Fruit fly (Drosophila melanogaster): Measurements from ENCODE around the gene RpS21.

The RpS21 gene

DNA sequence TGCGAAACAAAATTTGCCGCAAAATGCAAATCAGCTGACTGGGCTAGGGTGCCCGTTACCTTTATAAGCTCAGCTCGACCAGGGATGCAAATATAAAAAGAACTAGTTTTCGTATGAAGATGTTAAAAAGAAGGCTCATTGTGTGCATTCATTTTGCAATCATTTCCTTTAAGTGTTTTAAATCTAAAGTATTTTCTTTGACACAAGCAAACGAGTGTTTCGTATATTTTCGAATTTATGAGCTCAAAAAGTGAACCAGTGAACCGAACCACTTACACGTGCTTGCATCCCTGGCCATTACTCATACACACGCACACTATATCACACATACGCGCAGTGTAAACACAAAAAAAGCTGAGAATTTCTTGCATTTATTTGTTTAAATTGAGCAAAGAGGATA is 22.3 kb downstream of the RpS21 start, which contains the start of the genes Prx6a and Sbat (continued):
- TF ChIP-seq CG17359 (tag; optimal IDR thresholded peaks at IDR 0.05) (peak; percentile 72), D (optimal IDR thresholded peaks at IDR 0.05) (no peak), D (GFP tag; optimal IDR thresholded peaks at IDR 0.05) (peak; percentile 40), NC2α (GFP tag; optimal IDR thresholded peaks at IDR 0.05) (peak; percentile 45), kni (GFP tag; optimal IDR thresholded peaks at IDR 0.05) (peak; percentile 25), vnd (GFP tag; IDR thresholded peaks at IDR 0.05; ENCODE audit: partially characterized antibody) (no peak), gce (GFP tag; IDR thresholded peaks at IDR 0.05) (no peak), CG3726 (GFP tag; IDR thresholded peaks at IDR 0.05) (no peak), sug (tag; optimal IDR thresholded peaks at IDR 0.05) (peak; percentile 89), Asciz (GFP tag; optimal IDR thresholded peaks at IDR 0.05) (no peak), sima (GFP tag; optimal IDR thresholded peaks at IDR 0.05) (peak; percentile 21), D19B (GFP tag; optimal IDR thresholded peaks at IDR 0.05) (peak; percentile 47), Hr51 (GFP tag; optimal IDR thresholded peaks at IDR 0.05) (peak; percentile 55 to 73), CG5180 (GFP tag; optimal IDR thresholded peaks at IDR 0.05) (peak; percentile 25), cwo (GFP tag; optimal IDR thresholded peaks at IDR 0.05) (peak; percentile 30), CG18262 (tag; optimal IDR thresholded peaks at IDR 0.05) (peak; percentile 63), HLH4C (GFP tag; IDR thresholded peaks at IDR 0.05; ENCODE audit: partially characterized antibody) (no peak), CG10366 (GFP tag; IDR thresholded peaks at IDR 0.05) (peak; percentile 55; the same call in 1 of the 2 replicates), Stat92E (GFP tag; optimal IDR thresholded peaks at IDR 0.05) (peak in 1 of 3 experiments; percentile 35), Gsc (GFP tag; IDR thresholded peaks at IDR 0.05) (no peak), CG9609 (GFP tag; optimal IDR thresholded peaks at IDR 0.05) (peak; percentile 70), CG10147 (GFP tag; optimal IDR thresholded peaks at IDR 0.05) (peak; percentile 87), CG11695 (GFP tag; IDR thresholded peaks at IDR 0.05) (no peak), CG1832 (GFP tag; optimal IDR thresholded peaks at IDR 0.05) (no peak), E2f1 (GFP tag; IDR thresholded peaks at IDR 0.05) (peak; percentile 50), exex (tag; optimal IDR thresholded peaks at IDR 0.05) (peak; percentile 55), CG17385 (GFP tag; optimal IDR thresholded peaks at IDR 0.05) (peak; percentile 53), CG18619 (GFP tag; optimal IDR thresholded peaks at IDR 0.05) (peak; percentile 44), CG9817 (tag; optimal IDR thresholded peaks at IDR 0.05) (peak; percentile 85), zfh1 (GFP tag; IDR thresholded peaks at IDR 0.05) (0 out of 3 replicates have a peak, but pooled peaks have one; percentile 48), CG2202 (tag; optimal IDR thresholded peaks at IDR 0.05) (peak; percentile 29), CG2678 (tag; optimal IDR thresholded peaks at IDR 0.05) (peak; percentile 81), ac (GFP tag; optimal IDR thresholded peaks at IDR 0.05) (no peak), CG10321 (GFP tag; IDR thresholded peaks at IDR 0.05) (no peak), H15 (GFP tag; IDR thresholded peaks at IDR 0.05) (peak; percentile 11; the same call in 1 of the 3 replicates), knrl (GFP tag; IDR thresholded peaks at IDR 0.05; ENCODE audit: partially characterized antibody) (peak; percentile 65), Xrp1 (GFP tag; IDR thresholded peaks at IDR 0.05) (peak; percentile 79), CG30020 (tag; optimal IDR thresholded peaks at IDR 0.05) (peak; percentile 59), trh (GFP tag; optimal IDR thresholded peaks at IDR 0.05) (peak; percentile 66), CG6765 (GFP tag; optimal IDR thresholded peaks at IDR 0.05) (peak; percentile 9), CG12769 (tag; optimal IDR thresholded peaks at IDR 0.05) (peak; percentile 77), slbo (GFP tag; IDR thresholded peaks at IDR 0.05) (peak; percentile 79), gsb-n (tag; optimal IDR thresholded peaks at IDR 0.05) (peak; percentile 57), chm (GFP tag; IDR thresholded peaks at IDR 0.05) (no peak), Hmx (GFP tag; optimal IDR thresholded peaks at IDR 0.05) (no peak), bsh (GFP tag; optimal IDR thresholded peaks at IDR 0.05) (peak in 1 of 2 experiments; percentile 66), CG4820 (GFP tag; optimal IDR thresholded peaks at IDR 0.05) (peak; percentile 64), Gug (GFP tag; IDR thresholded peaks at IDR 0.05) (peak; percentile 56; the same call in 2 of the 4 replicates), hkb (optimal IDR thresholded peaks at IDR 0.05) (peak; percentile 45), hkb (GFP tag; IDR thresholded peaks at IDR 0.05) (peak; percentile 51; the same call in 1 of the 2 replicates)

All from whole organism, embryonic.